Worm (Caenorhabditis elegans): ENCODE data around the gene pals-19.

Gene pals-19

ce11 chrIII:1398183-1398582, 3.6 kb upstream of the pals-19 start:
- TF ChIP-seq ceh-39 (tag; optimal IDR thresholded peaks at IDR 0.05) (no peak), lsy-2 (tag; optimal IDR thresholded peaks at IDR 0.05) (no peak), lin-32 (GFP tag; optimal IDR thresholded peaks at IDR 0.05) (no peak), hlh-1 (tag; optimal IDR thresholded peaks at IDR 0.05) (no peak), ces-1 (GFP tag; optimal IDR thresholded peaks at IDR 0.05) (no peak), flh-1 (GFP tag; optimal IDR thresholded peaks at IDR 0.05) (no peak), mab-5 (tag; optimal IDR thresholded peaks at IDR 0.05) (no peak)

- TF ChIP-seq lin-32 (GFP tag; optimal IDR thresholded peaks at IDR 0.05) (no peak), nhr-237 (tag; optimal IDR thresholded peaks at IDR 0.05) (no peak), ces-1 (GFP tag; optimal IDR thresholded peaks at IDR 0.05) (no peak), ztf-11 (tag; optimal IDR thresholded peaks at IDR 0.05) (no peak), lsy-2 (tag; optimal IDR thresholded peaks at IDR 0.05) (no peak), cnd-1 (tag; optimal IDR thresholded peaks at IDR 0.05) (no peak), unc-120 (tag; optimal IDR thresholded peaks at IDR 0.05; ENCODE audit: poor library complexity, severe bottlenecking) (no peak), sem-2 (GFP tag; optimal IDR thresholded peaks at IDR 0.05) (no peak), elt-1 (tag; optimal IDR thresholded peaks at IDR 0.05; ENCODE audit: borderline replicate concordance, insufficient read depth) (no peak), nhr-76 (tag; optimal IDR thresholded peaks at IDR 0.05) (no peak), elt-3 (tag; optimal IDR thresholded peaks at IDR 0.05) (no peak), tbx-8 (GFP tag; optimal IDR thresholded peaks at IDR 0.05) (no peak), ceh-39 (tag; optimal IDR thresholded peaks at IDR 0.05) (no peak), ceh-83 (GFP tag; optimal IDR thresholded peaks at IDR 0.05) (no peak), nhr-2 (tag; optimal IDR thresholded peaks at IDR 0.05) (no peak), ham-2 (GFP tag; optimal IDR thresholded peaks at IDR 0.05) (no peak), blmp-1 (tag; optimal IDR thresholded peaks at IDR 0.05) (no peak), nhr-28 (tag; optimal IDR thresholded peaks at IDR 0.05) (no peak)
Observed at ce11 chrIII:1399670-1400069, 2.1 kb upstream of the pals-19 start, which contains the start of gene pals-16. TSS of gene pals-16 (plus strand) at chrIII:1399970.

ce11 chrIII:1403108-1403507, 1.4 kb downstream of the pals-19 start, which contains the start of gene pals-18:
TSS of gene pals-18 (plus strand) at chrIII:1403408.
- TF ChIP-seq unc-62 (GFP tag; optimal IDR thresholded peaks at IDR 0.05) (no peak), cnd-1 (tag; optimal IDR thresholded peaks at IDR 0.05) (no peak), ztf-11 (tag; optimal IDR thresholded peaks at IDR 0.05) (no peak), lin-32 (GFP tag; optimal IDR thresholded peaks at IDR 0.05) (no peak), ceh-83 (GFP tag; optimal IDR thresholded peaks at IDR 0.05) (no peak), elt-1 (tag; optimal IDR thresholded peaks at IDR 0.05; ENCODE audit: borderline replicate concordance, insufficient read depth) (no peak), elt-3 (tag; optimal IDR thresholded peaks at IDR 0.05) (no peak), sptf-1 (tag; optimal IDR thresholded peaks at IDR 0.05) (no peak), M03D4.4 (tag; optimal IDR thresholded peaks at IDR 0.05) (no peak), ceh-43 (GFP tag; optimal IDR thresholded peaks at IDR 0.05) (no peak), unc-39 (tag; optimal IDR thresholded peaks at IDR 0.05) (no peak), blmp-1 (tag; optimal IDR thresholded peaks at IDR 0.05) (no peak), mep-1 (tag; optimal IDR thresholded peaks at IDR 0.05) (no peak), nhr-237 (tag; optimal IDR thresholded peaks at IDR 0.05) (no peak), ces-1 (GFP tag; optimal IDR thresholded peaks at IDR 0.05) (no peak), mab-5 (tag; optimal IDR thresholded peaks at IDR 0.05) (no peak)

- TF ChIP-seq cnd-1 (tag; optimal IDR thresholded peaks at IDR 0.05) (no peak), ceh-39 (tag; optimal IDR thresholded peaks at IDR 0.05) (no peak), sem-2 (GFP tag; optimal IDR thresholded peaks at IDR 0.05) (no peak), ceh-43 (GFP tag; optimal IDR thresholded peaks at IDR 0.05) (no peak), unc-62 (GFP tag; optimal IDR thresholded peaks at IDR 0.05) (no peak), nhr-237 (tag; optimal IDR thresholded peaks at IDR 0.05) (no peak), unc-39 (tag; optimal IDR thresholded peaks at IDR 0.05) (no peak), elt-3 (tag; optimal IDR thresholded peaks at IDR 0.05) (no peak), ces-1 (GFP tag; optimal IDR thresholded peaks at IDR 0.05) (no peak), hlh-1 (tag; optimal IDR thresholded peaks at IDR 0.05) (no peak), ztf-11 (tag; optimal IDR thresholded peaks at IDR 0.05) (no peak), sptf-1 (tag; optimal IDR thresholded peaks at IDR 0.05) (no peak), nhr-2 (tag; optimal IDR thresholded peaks at IDR 0.05) (no peak), ham-2 (GFP tag; optimal IDR thresholded peaks at IDR 0.05) (no peak), elt-1 (tag; optimal IDR thresholded peaks at IDR 0.05; ENCODE audit: borderline replicate concordance, insufficient read depth) (no peak), pha-4 (tag; optimal IDR thresholded peaks at IDR 0.05) (no peak), drap-1 (GFP tag; optimal IDR thresholded peaks at IDR 0.05) (no peak), lsy-2 (tag; optimal IDR thresholded peaks at IDR 0.05) (no peak)
Observed at ce11 chrIII:1409139-1409538, 7.4 kb downstream of the pals-19 start, which contains the start of gene Y82E9BR.22. TSS of gene Y82E9BR.22 (minus strand) at chrIII:1409239.
